Worm (Caenorhabditis elegans) whole organism, midembryonic: ENCODE measurements around the gene srh-75.
A peak's percentile ranks its signal among the peaks of the same experiment; 100 is the strongest.

Experiments used
- T22C8.4 ChIP-seq: fragments of 200-800 bp; sonication (Bioruptor generic); IDR thresholded peaks from 2 replicates; pipeline ENCODE4 v1.3.6; 2022; ENCODE audit warnings: missing genetic modification characterization, missing compliant biosample characterization
- flt-1 ChIP-seq: fragments of 200-800 bp; sonication (Bioruptor generic); IDR thresholded peaks from 2 replicates; pipeline ENCODE4 v1.3.6; 2022; ENCODE audit warnings: missing genetic modification characterization, missing compliant biosample characterization
- klf-2 ChIP-seq: fragments of 200-800 bp; sonication (Bioruptor generic); conservative IDR thresholded peaks from 2 replicates; pipeline ENCODE4 v1.3.6; 2022; ENCODE audit warnings: missing genetic modification reagents, missing genetic modification characterization, missing compliant biosample characterization
- med-1 ChIP-seq: sonication (generic microtip); optimal IDR thresholded peaks from 2 replicates; lab custom pipeline; 2017; ENCODE audit warnings: missing genetic modification characterization, mild to moderate bottlenecking, missing compliant biosample characterization, antibody characterized with exemption, missing genetic modification reagents; ENCODE audit not compliant: insufficient read depth
- ref-1 ChIP-seq: fragments of 200-800 bp; sonication (Bioruptor generic); conservative IDR thresholded peaks from 2 replicates; pipeline ENCODE4 v1.3.6; 2022; ENCODE audit warnings: missing genetic modification reagents, missing genetic modification characterization, missing compliant biosample characterization
- ztf-23 ChIP-seq: fragments of 200-800 bp; sonication (Bioruptor generic); IDR thresholded peaks from 2 replicates; pipeline ENCODE4 v1.3.6; 2022; ENCODE audit warnings: missing genetic modification reagents, missing genetic modification characterization, missing compliant biosample characterization
- ztf-29 ChIP-seq: fragments of 200-800 bp; sonication (Bioruptor generic); IDR thresholded peaks from 2 replicates; pipeline ENCODE4 v1.3.6; 2022; ENCODE audit warnings: missing genetic modification reagents, missing genetic modification characterization, missing compliant biosample characterization

- TF ChIP-seq med-1 (GFP tag; lab: Kevin White, UChicago) (no peak), T22C8.4 (GFP tag; lab: Robert Waterston, UW) (no peak), klf-2 (GFP tag; lab: Robert Waterston, UW) (no peak), ztf-29 (GFP tag; lab: Robert Waterston, UW) (no peak), flt-1 (peak; percentile 48; the same call in 1 of the 2 replicates), ref-1 (GFP tag; lab: Robert Waterston, UW) (no peak), ztf-23 (GFP tag; lab: Robert Waterston, UW) (no peak)
These were observed 18.5 kb upstream of the srh-75 start for ce11 chrV:11075209-11076027.
